Fruit fly (Drosophila melanogaster): ENCODE data around the gene RfC3.

RfC3 gene

DNA sequence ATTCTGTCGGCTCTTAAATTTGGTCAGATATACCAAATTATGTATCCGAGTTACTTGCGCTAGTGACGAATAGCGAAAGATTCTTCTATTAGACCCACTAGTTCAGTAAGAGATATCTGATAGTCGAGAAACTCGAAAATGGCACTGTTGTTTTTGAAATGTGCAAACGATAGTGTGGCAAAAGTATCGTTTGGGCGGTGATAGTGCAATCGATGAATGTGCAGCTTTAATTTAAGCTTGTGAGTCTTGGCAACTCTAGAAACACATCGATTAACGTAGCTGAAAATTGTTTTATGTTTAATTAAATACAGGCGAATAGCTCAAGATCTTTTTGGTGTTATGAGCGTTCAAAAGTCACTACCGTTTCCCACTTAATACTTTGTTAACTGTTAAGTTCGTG lies 18.3 kb downstream of the RfC3 start, which contains the start of gene STUB1:
STUB1 (plus strand) TSS at position 232 of the 400 bp plus-strand sequence.
- no peak for TF ChIP-seq noc (tag; optimal IDR thresholded peaks at IDR 0.05)

DNA sequence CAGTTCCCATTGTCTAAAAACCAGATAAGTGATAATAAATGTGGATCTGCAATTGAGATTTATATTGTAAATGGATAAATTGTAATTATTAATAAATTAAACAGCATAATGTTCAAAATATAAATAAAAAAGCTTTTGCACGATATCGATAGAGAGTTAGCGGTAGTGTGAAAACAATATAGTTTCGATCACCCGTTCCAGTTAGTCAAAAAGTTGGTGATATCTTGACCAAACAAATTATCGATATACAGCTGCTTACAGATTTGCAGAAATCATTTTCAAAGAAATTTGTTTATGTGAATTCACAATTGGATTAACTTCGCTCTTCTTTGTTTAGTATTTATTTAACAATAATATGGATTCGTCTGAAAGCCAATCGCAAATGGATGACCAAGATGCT lies 20.2 kb downstream of the RfC3 start, which contains the start of gene Nse4:
Nse4 (plus strand) TSS at position 267 of the 400 bp plus-strand sequence.
- no peak for TF ChIP-seq noc (tag; optimal IDR thresholded peaks at IDR 0.05)

DNA sequence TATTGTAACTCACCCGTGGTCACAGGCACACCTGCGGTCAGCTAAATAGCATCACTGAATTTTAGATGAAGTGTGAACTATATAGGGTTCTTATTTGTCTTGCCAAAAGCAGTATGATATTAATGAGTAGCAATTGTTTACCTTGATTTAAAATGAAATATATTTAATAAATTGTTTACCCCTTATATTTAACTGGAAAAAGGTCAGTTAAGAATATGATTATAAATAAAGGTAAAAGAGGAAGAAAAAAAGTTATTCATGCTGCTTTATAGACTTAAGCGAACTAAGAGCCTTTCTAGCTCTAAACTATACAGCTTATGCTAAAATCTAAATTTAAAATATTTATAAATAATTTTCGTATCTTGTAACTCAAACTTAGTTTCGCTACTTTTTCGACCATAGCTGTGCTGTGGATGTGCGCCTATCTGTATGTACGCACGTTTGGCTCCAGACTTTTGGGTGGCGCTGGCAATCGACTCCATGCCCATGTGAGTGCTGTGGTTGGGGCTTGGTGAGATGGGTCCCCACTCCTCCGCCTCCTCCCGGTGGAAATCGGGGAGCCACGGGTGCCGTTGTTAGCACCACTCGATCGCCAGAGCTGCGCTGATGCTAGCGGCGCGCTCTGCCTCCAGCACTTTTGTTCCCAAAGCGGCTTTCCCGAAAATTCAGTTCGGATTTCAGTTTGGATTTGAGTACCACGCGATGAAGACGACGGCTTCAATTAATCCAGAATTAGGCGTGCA lies 23.2 kb downstream of the RfC3 start, which contains the start of gene loh:
loh (plus strand) TSS at position 487 of the 743 bp plus-strand sequence.
- no peak for TF ChIP-seq noc (tag; optimal IDR thresholded peaks at IDR 0.05)

DNA sequence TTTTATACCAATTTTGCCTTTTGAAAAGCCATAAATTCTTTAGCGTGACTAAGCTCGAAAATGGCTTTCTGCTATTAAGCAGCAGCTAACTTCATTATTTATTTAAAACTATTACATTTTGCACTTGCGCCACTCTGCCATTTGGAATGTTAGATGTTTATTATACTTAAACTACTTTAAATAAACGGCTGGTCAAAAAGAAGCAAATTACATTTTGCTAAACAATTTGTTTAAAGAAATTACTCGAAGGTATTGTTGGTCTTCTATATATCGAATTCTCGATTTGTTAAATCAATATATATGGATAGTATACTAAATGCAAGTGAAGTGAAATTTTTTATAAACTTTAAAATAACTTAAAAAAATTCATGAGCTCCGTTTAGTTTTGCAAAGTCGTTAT lies 33.3 kb downstream of the RfC3 start, which contains the start of gene ppk10:
ppk10 (minus strand) TSS at position 101 of the 400 bp plus-strand sequence.
- TF ChIP-seq noc (tag; optimal IDR thresholded peaks at IDR 0.05), result no peak

DNA sequence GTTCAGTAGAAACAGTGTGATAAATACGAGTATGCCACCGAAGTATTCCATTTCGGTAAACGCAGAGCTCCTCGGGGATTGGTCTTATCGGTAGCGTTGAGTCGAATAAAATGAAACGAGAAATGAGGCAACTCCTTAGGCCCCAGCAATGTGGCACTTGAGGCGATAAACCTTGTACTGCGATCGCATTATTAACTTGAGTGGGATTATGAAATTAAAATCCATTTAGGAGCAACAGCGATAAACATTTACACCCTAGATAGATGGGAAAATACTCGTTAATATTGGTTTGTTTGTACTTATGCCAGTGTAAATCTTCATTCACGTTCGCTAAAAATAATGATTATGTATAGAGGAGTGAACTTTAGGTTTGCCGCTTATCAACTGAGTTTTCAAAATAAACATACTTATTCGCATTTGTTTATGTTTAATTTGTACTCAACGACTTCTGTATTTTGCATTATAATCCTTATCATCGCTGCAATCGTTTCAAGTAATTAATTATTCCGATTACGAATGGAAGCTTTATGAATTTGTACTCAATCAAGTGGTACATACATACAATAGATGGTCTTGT lies 37.0 kb downstream of the RfC3 start:
- TF ChIP-seq noc (tag; optimal IDR thresholded peaks at IDR 0.05), result peak; percentile 56

DNA sequence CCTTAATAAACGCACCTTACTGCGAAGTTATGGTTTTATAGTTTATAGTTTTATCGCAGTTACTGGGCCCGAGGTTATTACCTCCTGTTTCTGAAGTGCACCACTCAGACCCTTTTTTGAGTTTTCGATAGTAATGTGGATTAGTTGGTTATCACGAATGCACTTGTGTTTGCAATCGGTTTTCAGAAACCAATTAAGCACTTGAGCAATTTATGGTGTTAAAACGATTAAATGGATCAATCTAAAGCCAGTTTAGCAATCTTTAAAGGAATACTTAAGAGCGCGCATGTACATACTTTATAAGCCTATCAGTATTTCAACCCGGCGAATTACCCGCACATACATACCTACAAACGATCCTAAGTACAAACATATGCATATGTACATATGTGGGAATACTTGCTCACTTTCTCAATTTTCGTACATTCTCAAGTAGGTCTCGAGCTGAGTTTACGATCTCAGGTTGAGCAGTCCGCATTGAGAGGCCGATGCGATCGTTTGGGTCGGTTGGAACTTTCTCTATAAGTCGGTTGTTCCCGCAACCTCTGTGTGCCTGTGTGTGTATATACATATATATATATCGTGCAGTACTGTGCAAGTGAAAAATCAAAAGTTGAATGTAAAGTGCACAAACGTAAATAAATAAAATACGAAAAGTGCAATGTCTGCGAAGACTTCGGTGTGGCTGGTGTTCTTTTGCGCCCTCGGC lies 38.4 kb downstream of the RfC3 start, which contains the start of the genes LManI and LManII:
LManI (minus strand) TSS at position 51 of the 709 bp plus-strand sequence.
LManII (plus strand) TSS at position 468 of the 709 bp plus-strand sequence.
- TF ChIP-seq noc (tag; optimal IDR thresholded peaks at IDR 0.05), result no peak

DNA sequence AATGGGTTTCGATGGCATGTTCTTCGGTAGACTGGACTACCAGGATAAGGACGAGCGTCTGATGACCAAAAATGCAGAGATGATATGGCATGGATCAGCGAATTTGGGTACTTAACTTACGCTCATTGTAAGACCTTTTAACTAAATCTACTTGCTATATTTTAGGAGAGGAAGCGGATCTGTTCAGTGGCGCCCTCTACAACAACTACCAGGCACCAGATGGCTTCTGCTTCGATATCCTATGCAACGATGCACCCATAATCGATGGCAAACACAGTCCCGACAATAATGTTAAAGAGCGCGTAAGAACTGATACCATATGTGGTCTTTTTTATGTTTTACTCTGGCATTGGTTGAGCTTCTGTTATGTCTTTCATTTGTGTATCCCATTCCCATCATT lies 40.0 kb downstream of the RfC3 start:
- no peak for TF ChIP-seq noc (tag; optimal IDR thresholded peaks at IDR 0.05)

DNA sequence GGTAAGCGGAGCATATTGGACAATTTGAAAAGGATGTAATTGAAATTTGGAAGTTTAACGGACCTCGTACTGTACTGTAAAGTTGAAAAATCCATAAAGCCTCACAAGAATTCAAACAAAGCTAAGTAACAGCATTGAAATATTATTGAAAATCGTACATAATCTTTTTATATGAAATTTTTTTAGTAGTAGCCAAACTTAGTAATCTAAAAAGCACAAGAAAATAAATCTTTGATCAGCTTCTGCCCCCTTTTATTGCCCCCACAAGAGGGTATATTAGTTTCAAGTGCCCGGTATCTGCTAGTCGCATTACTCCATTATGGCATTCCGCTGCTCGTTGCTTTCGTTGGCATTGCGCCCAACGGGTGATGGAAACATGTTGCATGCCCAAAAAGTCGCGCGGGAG lies 47.9 kb downstream of the RfC3 start:
- TF ChIP-seq noc (tag; optimal IDR thresholded peaks at IDR 0.05), result no peak

DNA sequence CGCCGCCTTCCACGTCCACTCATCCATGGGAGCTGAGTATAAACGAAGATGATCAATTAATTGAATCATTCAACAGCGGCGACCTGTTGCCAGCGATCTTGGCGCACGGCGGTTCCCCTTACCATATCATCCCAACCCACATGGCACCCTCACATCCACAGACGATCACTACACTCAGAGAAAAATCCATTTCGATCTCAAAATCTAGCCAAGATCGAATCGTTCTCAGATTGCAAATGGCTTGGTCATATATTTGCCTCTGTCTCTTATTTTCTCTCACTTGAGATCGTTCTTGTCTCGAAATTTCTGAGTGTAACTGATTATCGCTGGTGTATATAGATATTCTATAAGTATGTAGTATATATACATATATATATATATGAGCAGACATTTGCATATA lies 49.4 kb downstream of the RfC3 start:
- TF ChIP-seq noc (tag; optimal IDR thresholded peaks at IDR 0.05), result peak; percentile 66

DNA sequence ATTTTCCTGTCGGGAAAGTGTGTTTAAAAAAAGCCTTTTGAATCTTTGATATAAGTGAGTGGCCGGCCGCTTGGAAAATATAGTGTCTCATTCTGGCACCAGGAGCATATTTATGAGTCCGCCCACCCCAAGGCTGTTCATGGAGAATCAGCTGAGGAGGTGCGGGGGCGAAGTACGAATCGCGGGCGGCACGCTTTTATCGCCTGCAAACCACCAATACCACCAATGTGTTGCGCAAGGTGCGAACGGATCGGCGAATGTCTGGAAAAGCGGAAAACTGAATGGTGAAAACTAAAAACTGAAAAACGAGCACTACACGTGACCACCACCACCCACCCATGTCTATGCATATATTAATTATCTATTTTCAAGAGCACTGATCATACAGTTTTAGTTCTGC lies 50.0 kb downstream of the RfC3 start:
- no peak for TF ChIP-seq noc (tag; optimal IDR thresholded peaks at IDR 0.05)

DNA sequence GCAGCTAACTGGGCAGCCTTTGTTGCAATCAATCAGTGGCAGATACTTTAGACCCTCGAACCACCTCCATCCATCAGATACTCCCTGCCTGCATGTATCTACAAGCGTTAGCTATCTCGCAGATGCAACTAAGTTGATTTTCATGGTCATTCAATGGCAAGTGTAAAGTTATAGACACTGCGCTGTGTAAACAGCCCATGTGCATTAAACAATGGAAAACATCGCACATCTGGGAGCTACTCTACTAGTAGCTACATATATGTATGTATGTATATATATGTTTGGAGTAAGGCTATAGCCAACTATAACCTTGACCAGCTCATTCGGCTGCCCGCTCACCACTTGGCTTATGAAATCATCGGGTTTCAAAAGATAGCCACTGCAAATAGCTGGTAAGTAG lies 51.2 kb downstream of the RfC3 start:
- TF ChIP-seq noc (tag; optimal IDR thresholded peaks at IDR 0.05), result no peak
